Worm (Caenorhabditis elegans) whole organism, L1 larva: ENCODE data around the gene M7.12.
"Not testable (repeated sequence)": the region's sequence is repeated elsewhere in the genome, so short reads cannot be mapped to it uniquely, and the experiment has no call there.

Experiments used
- aha-1 ChIP-seq: fragments of 150-350 bp; optimal IDR thresholded peaks from 2 replicates; lab custom pipeline; 2014; ENCODE audit warnings: missing biosample characterization, missing genetic modification characterization
- ama-1 ChIP-seq: fragments of 150-350 bp; optimal IDR thresholded peaks from 2 replicates; lab custom pipeline; 2014
- dpl-1 ChIP-seq, 3 experiments: fragments of 150-350 bp in 2 of 3; sonication (generic microtip) in 1 of 3; optimal IDR thresholded peaks; 2 replicates each; lab custom pipeline; 2014 to 2017; ENCODE audit warnings: missing biosample characterization in 3 of 3, missing genetic modification characterization in 3 of 3, missing genetic modification reagents in 3 of 3
- egl-27 ChIP-seq, 2 experiments: fragments of 150-350 bp in 1 of 2; sonication (generic microtip); optimal IDR thresholded peaks; 3 replicates each; lab custom pipeline; 2017 to 2018; ENCODE audit warnings: missing biosample characterization in 2 of 2, missing genetic modification characterization in 2 of 2, missing genetic modification reagents in 2 of 2
- hlh-4 ChIP-seq: sonication (generic microtip); optimal IDR thresholded peaks from 2 replicates; lab custom pipeline; 2016; ENCODE audit warnings: mild to moderate bottlenecking, missing genetic modification characterization, missing compliant biosample characterization
- isw-1 ChIP-seq: fragments of 200-800 bp; sonication (Bioruptor generic); IDR thresholded peaks from 2 replicates; pipeline ENCODE4 v1.3.6; 2022; ENCODE audit warnings: missing genetic modification characterization, missing compliant biosample characterization
- lin-15B ChIP-seq: fragments of 150-350 bp; sonication (generic microtip); optimal IDR thresholded peaks from 3 replicates; lab custom pipeline; 2014; ENCODE audit warnings: missing biosample characterization, missing genetic modification characterization
- lir-3 ChIP-seq: sonication (generic microtip); optimal IDR thresholded peaks from 2 replicates; lab custom pipeline; 2016; ENCODE audit warnings: mild to moderate bottlenecking, missing genetic modification characterization, moderate library complexity, missing compliant biosample characterization; ENCODE audit not compliant: poor library complexity
- mab-9 ChIP-seq: fragments of 200-800 bp; sonication (Bioruptor generic); IDR thresholded peaks from 2 replicates; pipeline ENCODE4 v1.3.6; 2022; ENCODE audit warnings: missing genetic modification reagents, missing genetic modification characterization, missing compliant biosample characterization
- pag-3 ChIP-seq: sonication (generic microtip); optimal IDR thresholded peaks from 2 replicates; lab custom pipeline; 2017; ENCODE audit warnings: missing genetic modification characterization, mild to moderate bottlenecking, missing compliant biosample characterization, antibody characterized with exemption, borderline replicate concordance; ENCODE audit not compliant: insufficient read depth
- ztf-11 ChIP-seq, 2 experiments: sonication (generic microtip); optimal IDR thresholded peaks; 2 replicates each; lab custom pipeline; 2016 to 2017; ENCODE audit warnings: missing genetic modification characterization in 2 of 2, missing biosample characterization in 1 of 2, missing compliant biosample characterization in 1 of 2

- TF ChIP-seq hlh-4 (tag; lab: Kevin White, UChicago); isw-1 (GFP tag; lab: Robert Waterston, UW); aha-1 (tag; lab: Kevin White, UChicago); ztf-11 (tag; optimal IDR thresholded peaks at IDR 0.05; lab: Kevin White, UChicago); dpl-1 (GFP tag; optimal IDR thresholded peaks at IDR 0.05; lab: Kevin White, UChicago); mab-9 (GFP tag; lab: Robert Waterston, UW); lin-15B (tag; lab: Kevin White, UChicago); ama-1 (lab: Kevin White, UChicago); pag-3 (tag; lab: Kevin White, UChicago); egl-27 (tag; optimal IDR thresholded peaks at IDR 0.05; lab: Kevin White, UChicago): not testable (repeated sequence)
- peak; percentile 57 for TF ChIP-seq lir-3 (tag; lab: Kevin White, UChicago)
Observed at ce11 chrIV:11070895-11071294, 26.9 kb downstream of the M7.12 start.
